Fruit fly (Drosophila melanogaster) whole organism, adult: ENCODE results near the gene Duba.

Source experiments
- CG11617 ChIP-seq: fragments of 200-800 bp; sonication (Bioruptor generic); optimal IDR thresholded peaks from 2 replicates; lab custom pipeline; 2017; ENCODE audit warnings: mild to moderate bottlenecking, missing biosample characterization, missing genetic modification reagents, missing genetic modification characterization
- CG12768 ChIP-seq: fragments of 200-800 bp; sonication (Bioruptor generic); optimal IDR thresholded peaks from 2 replicates; lab custom pipeline; 2017; ENCODE audit warnings: missing biosample characterization, missing genetic modification characterization, mild to moderate bottlenecking, moderate library complexity, missing genetic modification reagents
- CG14711 ChIP-seq: fragments of 200-800 bp; sonication (Bioruptor generic); optimal IDR thresholded peaks from 2 replicates; lab custom pipeline; 2018; ENCODE audit warnings: missing biosample characterization, mild to moderate bottlenecking, missing genetic modification characterization, moderate library complexity
- CG1620 ChIP-seq: fragments of 200-800 bp; sonication (Bioruptor generic); optimal IDR thresholded peaks from 2 replicates; lab custom pipeline; 2016; ENCODE audit warnings: missing biosample characterization, missing genetic modification characterization
- CG33017 ChIP-seq: fragments of 200-800 bp; sonication (Bioruptor generic); optimal IDR thresholded peaks from 2 replicates; lab custom pipeline; 2018; ENCODE audit warnings: missing biosample characterization, mild to moderate bottlenecking, missing genetic modification characterization, moderate library complexity
- CG5204 ChIP-seq: fragments of 200-800 bp; sonication (Bioruptor generic); optimal IDR thresholded peaks from 2 replicates; lab custom pipeline; 2016; ENCODE audit warnings: missing biosample characterization, missing genetic modification characterization
- CG7045 ChIP-seq: fragments of 200-800 bp; sonication (Bioruptor generic); optimal IDR thresholded peaks from 2 replicates; lab custom pipeline; 2017; ENCODE audit warnings: missing biosample characterization, mild to moderate bottlenecking, missing genetic modification characterization
- CG7101 ChIP-seq: fragments of 200-800 bp; sonication (Bioruptor generic); optimal IDR thresholded peaks from 2 replicates; lab custom pipeline; 2018; ENCODE audit warnings: missing biosample characterization, mild to moderate bottlenecking, missing genetic modification characterization, moderate library complexity
- Clk ChIP-seq: fragments of 200-800 bp; sonication (Bioruptor generic); optimal IDR thresholded peaks from 2 replicates; lab custom pipeline; 2017; ENCODE audit warnings: missing biosample characterization, missing genetic modification characterization
- Crg-1 ChIP-seq: fragments of 200-800 bp; sonication (Bioruptor generic); optimal IDR thresholded peaks from 2 replicates; lab custom pipeline; 2016; ENCODE audit warnings: missing biosample characterization, missing genetic modification characterization
- Hr96 ChIP-seq: fragments of 200-800 bp; sonication (Bioruptor generic); optimal IDR thresholded peaks from 2 replicates; lab custom pipeline; 2016; ENCODE audit warnings: missing biosample characterization, missing genetic modification characterization
- Mnt ChIP-seq: fragments of 200-800 bp; sonication (Bioruptor generic); optimal IDR thresholded peaks from 2 replicates; lab custom pipeline; 2016; ENCODE audit warnings: missing biosample characterization, mild to moderate bottlenecking, missing genetic modification characterization
- bab1 ChIP-seq: fragments of 200-800 bp; sonication (Bioruptor generic); optimal IDR thresholded peaks from 3 replicates; lab custom pipeline; 2019; ENCODE audit warnings: missing biosample characterization, mild to moderate bottlenecking, missing genetic modification characterization, moderate library complexity
- cic ChIP-seq: fragments of 200-800 bp; sonication (Bioruptor generic); optimal IDR thresholded peaks from 2 replicates; lab custom pipeline; 2017; ENCODE audit warnings: missing biosample characterization, mild to moderate bottlenecking, missing genetic modification characterization, moderate library complexity
- cnc ChIP-seq, 2 experiments: fragments of >200 bp; optimal IDR thresholded peaks; 2 replicates each; lab custom pipeline; 2017
- kay ChIP-seq: fragments of 200-800 bp; sonication (Bioruptor generic); peaks from one replicate; lab custom pipeline; 2016; ENCODE audit warnings: missing biosample characterization, missing genetic modification characterization, borderline replicate concordance
- ovo ChIP-seq: fragments of 200-800 bp; sonication (Bioruptor generic); optimal IDR thresholded peaks from 2 replicates; lab custom pipeline; 2016; ENCODE audit warnings: missing biosample characterization, missing genetic modification characterization
- pad ChIP-seq: fragments of 200-800 bp; sonication (Bioruptor generic); optimal IDR thresholded peaks from 3 replicates; lab custom pipeline; 2017; ENCODE audit warnings: missing biosample characterization, missing genetic modification characterization, mild to moderate bottlenecking, moderate library complexity, missing genetic modification reagents
- tj ChIP-seq: fragments of 200-800 bp; sonication (Bioruptor generic); optimal IDR thresholded peaks from 3 replicates; lab custom pipeline; 2017; ENCODE audit warnings: missing biosample characterization, mild to moderate bottlenecking, missing genetic modification characterization, moderate library complexity
- toe ChIP-seq: fragments of 200-800 bp; sonication (Bioruptor generic); optimal IDR thresholded peaks from 2 replicates; lab custom pipeline; 2016; ENCODE audit warnings: missing biosample characterization, missing genetic modification characterization

The Duba gene

DNA sequence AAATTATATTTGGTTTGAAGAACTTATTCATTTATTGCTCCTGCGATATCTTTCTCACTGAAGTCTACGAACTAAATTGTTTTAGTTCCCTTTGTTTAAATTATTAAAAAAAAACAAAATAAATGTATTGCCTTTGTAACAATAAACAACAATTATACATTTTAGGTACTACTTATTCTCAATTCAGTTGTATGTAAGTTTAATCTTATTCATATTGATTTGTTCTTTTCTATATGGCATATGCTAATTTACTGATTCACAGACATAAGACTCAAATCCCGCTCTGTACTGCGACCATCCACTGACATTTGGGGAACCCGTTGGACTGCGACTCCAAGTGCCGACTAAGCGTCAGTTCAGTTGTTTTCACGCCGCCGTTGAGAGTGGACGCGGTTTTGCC, 21.8 kb upstream of the Duba start, which contains the start of gene CG32091:
CG32091 (plus strand) TSS at position 301 of the 400 bp plus-strand sequence.
- TF ChIP-seq cic (GFP tag; lab: Kevin White, UChicago) (no peak), kay (GFP tag; lab: Kevin White, UChicago) (peak; percentile 18), CG12768 (GFP tag; lab: Kevin White, UChicago) (peak; percentile 1), tj (peak; percentile 40)

DNA sequence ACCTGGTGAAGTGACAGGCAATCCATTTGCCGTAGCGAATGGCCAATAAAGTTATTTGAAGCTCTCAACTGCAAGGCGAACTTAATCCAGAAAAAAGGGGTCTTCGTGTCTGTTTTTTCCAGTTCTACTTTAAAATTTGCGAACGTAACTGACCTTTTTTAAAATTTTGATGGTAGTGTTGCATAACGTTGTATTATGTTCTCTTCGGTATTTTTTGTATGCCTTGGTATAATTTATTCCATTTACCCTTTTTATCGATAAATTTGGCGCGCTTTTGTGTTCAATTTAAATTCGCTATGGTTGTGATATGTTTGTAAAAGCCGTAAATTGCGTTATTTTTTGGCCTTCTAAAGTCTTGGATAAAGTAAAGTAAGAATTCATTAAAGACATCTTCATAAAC, 21.4 kb upstream of the Duba start:
- TF ChIP-seq Clk (GFP tag; lab: Kevin White, UChicago) (no peak), kay (GFP tag; lab: Kevin White, UChicago) (peak; percentile 70), Crg-1 (GFP tag; lab: Kevin White, UChicago) (no peak), cnc (optimal IDR thresholded peaks at IDR 0.05; lab: Kevin White, UChicago) (no peak), Mnt (peak; percentile 13), CG14711 (tag; lab: Kevin White, UChicago) (peak; percentile 32), CG7101 (peak; percentile 5)

- TF ChIP-seq Clk (GFP tag; lab: Kevin White, UChicago) (no peak), Crg-1 (GFP tag; lab: Kevin White, UChicago) (no peak), pad (GFP tag; lab: Kevin White, UChicago) (no peak), cic (GFP tag; lab: Kevin White, UChicago) (no peak), cnc (optimal IDR thresholded peaks at IDR 0.05; lab: Kevin White, UChicago) (no peak), bab1 (GFP tag; lab: Kevin White, UChicago) (peak; percentile 48), CG7101 (peak; percentile 24), CG14711 (tag; lab: Kevin White, UChicago) (peak; percentile 14), CG33017 (tag; lab: Kevin White, UChicago) (peak; percentile 0), toe (GFP tag; lab: Kevin White, UChicago) (peak; percentile 58), CG5204 (no peak), Mnt (peak; percentile 26), Hr96 (no peak), CG11617 (GFP tag; lab: Kevin White, UChicago) (peak; percentile 24), ovo (no peak), CG7045 (GFP tag; lab: Kevin White, UChicago) (no peak), CG1620 (no peak), kay (GFP tag; lab: Kevin White, UChicago) (peak; percentile 29), CG12768 (GFP tag; lab: Kevin White, UChicago) (peak; percentile 77), tj (peak; percentile 83)
Measured at dm6 chr3L:11627819-11628483, 18.7 kb upstream of the Duba start, which contains the start of gene Apt1. Gene Apt1, plus strand, starts transcription at chr3L:11628037.

dm6 chr3L:11626229-11626826, 17.1 kb upstream of the Duba start, which contains the start of gene PCID2:
Gene PCID2, plus strand, starts transcription at chr3L:11626441.
- no peak for TF ChIP-seq bab1 (GFP tag; lab: Kevin White, UChicago)

DNA sequence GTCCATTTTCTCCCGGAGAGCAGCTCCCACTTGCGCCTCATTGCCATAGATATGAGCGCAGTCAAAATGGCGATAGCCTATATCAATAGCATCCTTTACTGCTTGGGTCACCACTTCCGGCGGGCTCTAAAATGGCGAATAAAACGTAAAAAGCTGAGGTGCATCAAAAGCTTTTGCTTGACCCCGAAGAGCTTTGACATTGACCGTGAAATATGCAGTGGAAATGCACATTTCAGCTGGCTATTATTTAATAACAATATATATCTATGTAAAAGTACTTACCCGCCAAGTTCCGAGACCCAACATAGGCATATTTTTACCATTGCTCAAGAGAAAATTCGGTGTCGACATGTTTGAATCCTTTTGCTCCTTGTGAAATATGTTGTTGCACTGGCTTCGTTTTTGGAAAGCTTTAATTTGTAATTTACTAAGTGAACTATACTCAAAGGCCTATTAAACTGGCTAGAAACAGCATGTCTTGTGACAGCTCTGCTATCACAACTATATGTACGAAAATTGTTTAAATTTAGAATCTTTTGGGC, 16.4 kb upstream of the Duba start, which contains the start of gene CG6083:
CG6083 (minus strand) TSS at position 492 of the 542 bp plus-strand sequence.
- TF ChIP-seq kay (GFP tag; lab: Kevin White, UChicago) (peak; percentile 67), CG1620 (no peak)

dm6 chr3L:11624281-11624680, 15.0 kb upstream of the Duba start, which contains the start of gene Akr1B:
Gene Akr1B, minus strand, starts transcription at chr3L:11624381.
- TF ChIP-seq cnc (optimal IDR thresholded peaks at IDR 0.05; lab: Kevin White, UChicago) (no peak), cic (GFP tag; lab: Kevin White, UChicago) (no peak), CG1620 (no peak), CG12768 (GFP tag; lab: Kevin White, UChicago) (no peak), CG5204 (no peak), pad (GFP tag; lab: Kevin White, UChicago) (no peak), toe (GFP tag; lab: Kevin White, UChicago) (no peak), CG14711 (tag; lab: Kevin White, UChicago) (no peak), tj (no peak), kay (GFP tag; lab: Kevin White, UChicago) (no peak), CG33017 (tag; lab: Kevin White, UChicago) (no peak), Mnt (no peak), Hr96 (no peak), ovo (no peak), CG7045 (GFP tag; lab: Kevin White, UChicago) (no peak), bab1 (GFP tag; lab: Kevin White, UChicago) (no peak)
